Worm (Caenorhabditis elegans) whole organism, late embryonic: ENCODE results near the gene D2023.4.

Source experiments
- C08G9.2 ChIP-seq: sonication (generic microtip); optimal IDR thresholded peaks from 2 replicates; lab custom pipeline; 2016; ENCODE audit warnings: mild to moderate bottlenecking, missing genetic modification characterization, moderate library complexity, missing compliant biosample characterization
- F13H6.1 ChIP-seq: sonication (generic microtip); optimal IDR thresholded peaks from 2 replicates; lab custom pipeline; 2016; ENCODE audit warnings: missing genetic modification characterization, missing compliant biosample characterization
- K02D7.2 ChIP-seq: sonication (generic microtip); optimal IDR thresholded peaks from 2 replicates; lab custom pipeline; 2017; ENCODE audit warnings: mild to moderate bottlenecking, missing genetic modification characterization, missing compliant biosample characterization
- K09A11.1 ChIP-seq: sonication (generic microtip); optimal IDR thresholded peaks from 2 replicates; lab custom pipeline; 2017; ENCODE audit warnings: antibody characterized with exemption, mild to moderate bottlenecking, missing genetic modification characterization, missing compliant biosample characterization; ENCODE audit not compliant: insufficient read depth
- Y22D7AL.16 ChIP-seq: sonication (generic microtip); optimal IDR thresholded peaks from 2 replicates; lab custom pipeline; 2016; ENCODE audit warnings: missing genetic modification characterization, missing compliant biosample characterization
- ceh-14 ChIP-seq: sonication (generic microtip); optimal IDR thresholded peaks from 2 replicates; lab custom pipeline; 2016; ENCODE audit warnings: missing genotype, missing genetic modification characterization, missing compliant biosample characterization
- ceh-18 ChIP-seq: sonication (generic microtip); optimal IDR thresholded peaks from 2 replicates; lab custom pipeline; 2016; ENCODE audit warnings: missing genetic modification characterization, missing compliant biosample characterization
- ceh-30 ChIP-seq: fragments of 150-350 bp; optimal IDR thresholded peaks from 2 replicates; lab custom pipeline; 2014; ENCODE audit warnings: missing biosample characterization, missing genetic modification characterization
- ceh-45 ChIP-seq: fragments of 200-800 bp; sonication (Bioruptor generic); IDR thresholded peaks from 2 replicates; pipeline ENCODE4 v1.3.6; 2022; ENCODE audit warnings: missing genetic modification reagents, missing genetic modification characterization, missing compliant biosample characterization
- ceh-48 ChIP-seq: sonication (generic microtip); optimal IDR thresholded peaks from 2 replicates; lab custom pipeline; 2016; ENCODE audit warnings: missing genetic modification characterization, inconsistent platforms, missing compliant biosample characterization
- ceh-9 ChIP-seq: sonication (generic microtip); optimal IDR thresholded peaks from 2 replicates; lab custom pipeline; 2016; ENCODE audit warnings: mild to moderate bottlenecking, missing genetic modification characterization, inconsistent platforms, missing compliant biosample characterization
- dve-1 ChIP-seq: sonication (generic microtip); optimal IDR thresholded peaks from 2 replicates; lab custom pipeline; 2017; ENCODE audit warnings: antibody characterized with exemption, mild to moderate bottlenecking, missing genetic modification characterization, missing compliant biosample characterization
- ets-4 ChIP-seq: sonication (generic microtip); optimal IDR thresholded peaks from 2 replicates; lab custom pipeline; 2016; ENCODE audit warnings: missing genetic modification characterization, missing compliant biosample characterization
- eyg-1 ChIP-seq: sonication (generic microtip); optimal IDR thresholded peaks from 2 replicates; lab custom pipeline; 2016; ENCODE audit warnings: missing genotype, missing genetic modification characterization, missing compliant biosample characterization
- fax-1 ChIP-seq: sonication (generic microtip); optimal IDR thresholded peaks from 2 replicates; lab custom pipeline; 2016; ENCODE audit warnings: missing genotype, missing genetic modification characterization, missing compliant biosample characterization
- fkh-10 ChIP-seq: fragments of 150-350 bp; optimal IDR thresholded peaks from 2 replicates; lab custom pipeline; 2014; ENCODE audit warnings: missing biosample characterization, missing genetic modification reagents, missing genetic modification characterization
- gmeb-2 ChIP-seq: sonication (generic microtip); optimal IDR thresholded peaks from 2 replicates; lab custom pipeline; 2016; ENCODE audit warnings: missing genetic modification characterization, inconsistent platforms, missing compliant biosample characterization
- hlh-13 ChIP-seq: fragments of 200-800 bp; sonication (Bioruptor generic); optimal IDR thresholded peaks from 2 replicates; lab custom pipeline; 2018; ENCODE audit warnings: mild to moderate bottlenecking, missing genetic modification characterization, missing compliant biosample characterization
- hlh-15 ChIP-seq: sonication (generic microtip); optimal IDR thresholded peaks from 2 replicates; lab custom pipeline; 2016; ENCODE audit warnings: missing genetic modification characterization, missing compliant biosample characterization
- lim-6 ChIP-seq: sonication (generic microtip); optimal IDR thresholded peaks from 2 replicates; lab custom pipeline; 2016; ENCODE audit warnings: missing genetic modification characterization, missing compliant biosample characterization
- lin-11 ChIP-seq: fragments of 200-800 bp; sonication (Bioruptor generic); optimal IDR thresholded peaks from 2 replicates; lab custom pipeline; 2018; ENCODE audit warnings: mild to moderate bottlenecking, missing genetic modification characterization, missing compliant biosample characterization
- madf-2 ChIP-seq: sonication (generic microtip); optimal IDR thresholded peaks from 2 replicates; lab custom pipeline; 2017; ENCODE audit warnings: missing genetic modification characterization, missing compliant biosample characterization
- mec-3 ChIP-seq: sonication (generic microtip); optimal IDR thresholded peaks from 2 replicates; lab custom pipeline; 2016; ENCODE audit warnings: borderline replicate concordance, missing genetic modification characterization, missing compliant biosample characterization
- nfya-1 ChIP-seq: sonication (generic microtip); optimal IDR thresholded peaks from 2 replicates; lab custom pipeline; 2017; ENCODE audit warnings: missing genetic modification characterization, mild to moderate bottlenecking, missing compliant biosample characterization, antibody characterized with exemption, moderate library complexity
- nhr-11 ChIP-seq: fragments of 150-350 bp; optimal IDR thresholded peaks from 2 replicates; lab custom pipeline; 2014; ENCODE audit warnings: missing biosample characterization, missing genetic modification characterization
- npax-4 ChIP-seq: sonication (generic microtip); optimal IDR thresholded peaks from 2 replicates; lab custom pipeline; 2016; ENCODE audit warnings: missing genetic modification characterization, missing compliant biosample characterization
- odd-2 ChIP-seq: sonication (generic microtip); optimal IDR thresholded peaks from 2 replicates; lab custom pipeline; 2017; ENCODE audit warnings: antibody characterized with exemption, mild to moderate bottlenecking, missing genetic modification characterization, missing compliant biosample characterization
- pax-1 ChIP-seq: fragments of 150-350 bp; optimal IDR thresholded peaks from 2 replicates; lab custom pipeline; 2014; ENCODE audit warnings: missing biosample characterization, missing genetic modification characterization
- pha-4 ChIP-seq: fragments of 150-350 bp; optimal IDR thresholded peaks from 2 replicates; lab custom pipeline; 2018; ENCODE audit warnings: missing biosample characterization, missing genetic modification reagents, missing genetic modification characterization
- pqm-1 ChIP-seq: sonication (generic microtip); optimal IDR thresholded peaks from 2 replicates; lab custom pipeline; 2016; ENCODE audit warnings: missing genetic modification characterization, missing compliant biosample characterization
- sdc-2 ChIP-seq: sonication (generic microtip); optimal IDR thresholded peaks from 2 replicates; lab custom pipeline; 2016; ENCODE audit warnings: missing genotype, missing genetic modification characterization, missing compliant biosample characterization
- sox-2 ChIP-seq: fragments of 200-800 bp; sonication (Bioruptor generic); IDR thresholded peaks from 2 replicates; pipeline ENCODE4 v1.3.6; 2022; ENCODE audit warnings: missing genetic modification reagents, missing genetic modification characterization, missing compliant biosample characterization
- syd-9 ChIP-seq: sonication (generic microtip); optimal IDR thresholded peaks from 2 replicates; lab custom pipeline; 2016; ENCODE audit warnings: mild to moderate bottlenecking, missing genetic modification characterization, moderate library complexity, missing compliant biosample characterization
- tbx-2 ChIP-seq: sonication (generic microtip); optimal IDR thresholded peaks from 2 replicates; lab custom pipeline; 2016; ENCODE audit warnings: missing genetic modification characterization, missing compliant biosample characterization
- ttx-3 ChIP-seq: sonication (generic microtip); optimal IDR thresholded peaks from 2 replicates; lab custom pipeline; 2016; ENCODE audit warnings: missing genetic modification reagents, missing genetic modification characterization, missing compliant biosample characterization
- unc-3 ChIP-seq, 2 experiments: fragments of 200-800 bp in 1 of 2; sonication (Bioruptor generic) in 1 of 2; sonication (generic microtip) in 1 of 2; conservative IDR thresholded peaks in 1 of 2; optimal IDR thresholded peaks in 1 of 2; 2 replicates each; pipeline versions ENCODE4 v1.3.6 to Lab custom; 2016 to 2022; ENCODE audit warnings: missing compliant biosample characterization in 2 of 2, missing genetic modification characterization in 2 of 2, missing genetic modification reagents in 1 of 2
- unc-86 ChIP-seq: sonication (generic microtip); optimal IDR thresholded peaks from 2 replicates; lab custom pipeline; 2016; ENCODE audit warnings: missing genetic modification characterization, missing compliant biosample characterization

The D2023.4 gene

ce11 chrV:11796343-11796742 lies 29.2 kb downstream of the D2023.4 start:
- no peak for TF ChIP-seq hlh-15 (tag; lab: Kevin White, UChicago)
- no peak for TF ChIP-seq ceh-14
- TF ChIP-seq hlh-13 (GFP tag; lab: Kevin White, UChicago): no peak
- TF ChIP-seq ceh-9 (tag; lab: Kevin White, UChicago): no peak
- TF ChIP-seq tbx-2: no peak

DNA sequence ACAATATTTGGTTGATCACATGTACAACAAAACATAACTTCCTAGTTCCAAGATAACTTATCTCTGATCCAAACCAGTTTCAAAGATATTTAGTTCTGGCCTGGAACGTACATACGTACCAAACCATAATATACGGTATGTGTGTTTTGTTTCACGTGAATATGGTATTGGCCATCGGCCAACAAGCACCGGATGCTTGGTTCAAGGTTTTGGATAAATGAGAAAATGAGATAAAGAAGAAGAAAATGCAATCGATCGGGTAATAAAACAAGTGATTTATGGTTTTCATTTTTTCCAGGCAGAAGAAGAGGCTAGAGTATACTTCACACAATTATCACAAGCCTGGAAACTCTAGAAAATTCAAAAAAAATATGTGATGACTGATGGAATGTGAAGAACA lies 30.2 kb downstream of the D2023.4 start:
- TF ChIP-seq Y22D7AL.16 (tag; lab: Kevin White, UChicago) (no peak), sdc-2 (no peak), ceh-48 (no peak), ets-4 (tag; lab: Kevin White, UChicago) (no peak), C08G9.2 (tag; lab: Kevin White, UChicago) (no peak), dve-1 (tag; lab: Kevin White, UChicago) (no peak), hlh-13 (GFP tag; lab: Kevin White, UChicago) (no peak), ceh-18 (tag; lab: Kevin White, UChicago) (no peak), mec-3 (no peak), ceh-45 (no peak), lin-11 (tag; lab: Kevin White, UChicago) (no peak), npax-4 (tag; lab: Kevin White, UChicago) (no peak), F13H6.1 (tag; lab: Kevin White, UChicago) (no peak), ceh-14 (no peak), nfya-1 (no peak), syd-9 (tag; lab: Kevin White, UChicago) (no peak), K02D7.2 (no peak), eyg-1 (tag; lab: Kevin White, UChicago) (no peak), ceh-30 (no peak)

DNA sequence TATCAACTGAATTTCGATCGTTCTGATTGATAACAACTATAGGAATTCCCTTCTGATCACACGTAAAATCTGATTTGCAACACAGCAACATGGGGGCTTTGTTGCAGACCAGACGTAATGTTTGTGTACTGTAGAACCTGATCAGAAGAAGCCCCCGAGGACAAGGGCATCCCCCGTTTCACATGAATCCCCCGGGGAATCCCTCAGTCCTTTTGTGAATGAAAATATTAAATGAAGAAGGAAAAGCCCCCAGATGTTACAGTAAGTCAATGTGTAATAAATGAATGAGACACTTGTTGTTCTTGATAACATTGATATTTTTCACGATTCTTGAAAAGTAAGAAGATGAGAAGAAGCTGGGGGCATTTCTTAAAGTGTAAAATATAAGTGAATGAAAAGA lies 31.4 kb downstream of the D2023.4 start:
- TF ChIP-seq odd-2 (tag; lab: Kevin White, UChicago) (no peak), fkh-10 (GFP tag; lab: Kevin White, UChicago) (no peak), nfya-1 (no peak), C08G9.2 (tag; lab: Kevin White, UChicago) (no peak), fax-1 (tag; lab: Kevin White, UChicago) (no peak), lim-6 (tag; lab: Kevin White, UChicago) (no peak), pha-4 (tag; lab: Kevin White, UChicago) (no peak), sox-2 (no peak), ceh-30 (no peak), ceh-14 (no peak), pqm-1 (tag; lab: Kevin White, UChicago) (no peak), K09A11.1 (no peak), gmeb-2 (no peak), unc-86 (tag; lab: Kevin White, UChicago) (no peak), nhr-11 (tag; lab: Kevin White, UChicago) (no peak), ttx-3 (tag; lab: Kevin White, UChicago) (no peak)

ce11 chrV:11789474-11789873 lies 36.1 kb downstream of the D2023.4 start, which contains the start of gene D2023.1:
Gene D2023.1 (plus strand): TSS chrV:11789550.
- TF ChIP-seq eyg-1 (tag; lab: Kevin White, UChicago): no peak
- TF ChIP-seq ceh-48: no peak
- no peak for TF ChIP-seq pax-1
- TF ChIP-seq ceh-45: no peak
- no peak for TF ChIP-seq madf-2 (tag; lab: Kevin White, UChicago)
- TF ChIP-seq unc-3 (GFP tag; conservative IDR thresholded peaks at IDR 0.05; lab: Robert Waterston, UW): no peak
- TF ChIP-seq unc-3 (tag; optimal IDR thresholded peaks at IDR 0.05; lab: Kevin White, UChicago): no peak
- no peak for TF ChIP-seq syd-9 (tag; lab: Kevin White, UChicago)
- TF ChIP-seq lin-11 (tag; lab: Kevin White, UChicago): no peak
